Fruit fly (Drosophila melanogaster): Measurements from ENCODE around the gene temp.

temp gene

dm6 chrX:2212327-2212820, 49.9 kb downstream of the temp start:
- TF ChIP-seq Abd-B (GFP tag; optimal IDR thresholded peaks at IDR 0.05) (no peak), OdsH (GFP tag; optimal IDR thresholded peaks at IDR 0.05) (no peak), foxo (GFP tag; optimal IDR thresholded peaks at IDR 0.05) (peak in 1 of 2 experiments; percentile 23), HLH106 (tag; optimal IDR thresholded peaks at IDR 0.05) (peak; percentile 36), sage (GFP tag; optimal IDR thresholded peaks at IDR 0.05) (no peak), Rel (GFP tag; optimal IDR thresholded peaks at IDR 0.05) (no peak), Rel (tag; optimal IDR thresholded peaks at IDR 0.05) (peak; percentile 65), Dif (GFP tag; optimal IDR thresholded peaks at IDR 0.05; ENCODE audit: partially characterized antibody) (no peak), fru (GFP tag; optimal IDR thresholded peaks at IDR 0.05) (peak; percentile 36), Sp1 (GFP tag; optimal IDR thresholded peaks at IDR 0.05) (no peak), Mio (GFP tag; optimal IDR thresholded peaks at IDR 0.05) (no peak), h (GFP tag; optimal IDR thresholded peaks at IDR 0.05) (peak; percentile 15)

Measured in whole organism, wandering third instar larva.